Fruit fly (Drosophila melanogaster) whole organism, prepupa: ENCODE data around the gene CG14712.
A peak's percentile ranks its signal among the peaks of the same experiment; 100 is the strongest.

Experiments used
- Blimp-1 ChIP-seq: fragments of 200-800 bp; sonication (Bioruptor generic); optimal IDR thresholded peaks from 3 replicates; lab custom pipeline; 2017; ENCODE audit warnings: missing biosample characterization, missing genetic modification characterization, mild to moderate bottlenecking, moderate library complexity, missing genetic modification reagents
- CG10631 ChIP-seq: fragments of 200-800 bp; sonication (Bioruptor generic); optimal IDR thresholded peaks from 2 replicates; lab custom pipeline; 2016; ENCODE audit warnings: missing biosample characterization, missing genetic modification characterization
- CG10669 ChIP-seq: fragments of 200-800 bp; sonication (Bioruptor generic); optimal IDR thresholded peaks from 3 replicates; lab custom pipeline; 2018; ENCODE audit warnings: missing biosample characterization, mild to moderate bottlenecking, missing genetic modification characterization, moderate library complexity
- CG11762 ChIP-seq: fragments of 200-800 bp; sonication (Bioruptor generic); optimal IDR thresholded peaks from 3 replicates; lab custom pipeline; 2016; ENCODE audit warnings: missing biosample characterization, missing genetic modification characterization; ENCODE audit not compliant: insufficient read depth
- CG15336 ChIP-seq: fragments of 200-800 bp; sonication (Bioruptor generic); IDR thresholded peaks from 2 replicates; pipeline ENCODE4 v1.3.6; 2022; ENCODE audit warnings: missing biosample characterization, missing genetic modification characterization
- CG1621 ChIP-seq: fragments of 200-800 bp; sonication (Bioruptor generic); optimal IDR thresholded peaks from 3 replicates; lab custom pipeline; 2018; ENCODE audit warnings: missing biosample characterization, mild to moderate bottlenecking, missing genetic modification characterization
- CG3032 ChIP-seq: fragments of 200-800 bp; optimal IDR thresholded peaks from 2 replicates; lab custom pipeline; 2019; ENCODE audit warnings: missing biosample characterization, mild to moderate bottlenecking, missing genetic modification characterization, moderate library complexity
- CG32006 ChIP-seq: fragments of 200-800 bp; sonication (Bioruptor generic); optimal IDR thresholded peaks from 3 replicates; lab custom pipeline; 2017; ENCODE audit warnings: missing biosample characterization, mild to moderate bottlenecking, missing genetic modification characterization
- CG34406 ChIP-seq: fragments of 200-800 bp; sonication (Bioruptor generic); optimal IDR thresholded peaks from 3 replicates; lab custom pipeline; 2016; ENCODE audit warnings: missing biosample characterization, missing genetic modification characterization
- CG3919 ChIP-seq: fragments of 200-800 bp; sonication (Bioruptor generic); optimal IDR thresholded peaks from 3 replicates; lab custom pipeline; 2016; ENCODE audit warnings: missing biosample characterization, missing genetic modification characterization
- CG6163 ChIP-seq: fragments of 200-800 bp; sonication (Bioruptor generic); IDR thresholded peaks from 3 replicates; pipeline ENCODE4 v1.3.6; 2022; ENCODE audit warnings: missing biosample characterization, missing genetic modification characterization
- CG6276 ChIP-seq: fragments of 200-800 bp; sonication (Bioruptor generic); optimal IDR thresholded peaks from 2 replicates; lab custom pipeline; 2017; ENCODE audit warnings: missing biosample characterization, mild to moderate bottlenecking, missing genetic modification characterization
- CG6792 ChIP-seq: fragments of 200-800 bp; sonication (Bioruptor generic); optimal IDR thresholded peaks from 3 replicates; lab custom pipeline; 2016; ENCODE audit warnings: missing biosample characterization, missing genetic modification characterization
- CG6808 ChIP-seq: fragments of 200-800 bp; sonication (Bioruptor generic); optimal IDR thresholded peaks from 3 replicates; lab custom pipeline; 2017; ENCODE audit warnings: missing biosample characterization, missing genetic modification characterization, mild to moderate bottlenecking, moderate library complexity, missing genetic modification reagents
- CG6854 ChIP-seq: fragments of 200-800 bp; sonication (Bioruptor generic); optimal IDR thresholded peaks from 2 replicates; lab custom pipeline; 2017; ENCODE audit warnings: missing biosample characterization, mild to moderate bottlenecking, missing genetic modification characterization
- CG7368 ChIP-seq: fragments of 200-800 bp; sonication (Bioruptor generic); optimal IDR thresholded peaks from 3 replicates; lab custom pipeline; 2016; ENCODE audit warnings: missing biosample characterization, missing genetic modification characterization
- CG8119 ChIP-seq: fragments of 200-800 bp; sonication (Bioruptor generic); IDR thresholded peaks from 3 replicates; pipeline ENCODE4 v1.3.6; 2022; ENCODE audit warnings: missing biosample characterization, missing genetic modification characterization
- CG8319 ChIP-seq: fragments of 200-800 bp; sonication (Bioruptor generic); optimal IDR thresholded peaks from 3 replicates; lab custom pipeline; 2016; ENCODE audit warnings: missing biosample characterization, missing genetic modification characterization
- CG8632 ChIP-seq: fragments of 200-800 bp; sonication (Bioruptor generic); optimal IDR thresholded peaks from 3 replicates; lab custom pipeline; 2016; ENCODE audit warnings: missing biosample characterization, missing genetic modification characterization
- Eip75B ChIP-seq: fragments of 200-800 bp; sonication (Bioruptor generic); optimal IDR thresholded peaks from 3 replicates; lab custom pipeline; 2016; ENCODE audit warnings: missing biosample characterization, missing genetic modification characterization
- Eip78C ChIP-seq: fragments of 200-800 bp; sonication (Bioruptor generic); peaks from one replicate; lab custom pipeline; 2016; ENCODE audit warnings: missing biosample characterization, missing genetic modification characterization
- Ets96B ChIP-seq: fragments of 200-800 bp; optimal IDR thresholded peaks from 2 replicates; lab custom pipeline; 2019; ENCODE audit warnings: missing biosample characterization, mild to moderate bottlenecking, missing genetic modification characterization, moderate library complexity
- Gug ChIP-seq: fragments of 200-800 bp; sonication (Bioruptor generic); IDR thresholded peaks from 2 replicates; pipeline ENCODE4 v1.3.6; 2022; ENCODE audit warnings: missing biosample characterization, missing genetic modification characterization
- Hr4 ChIP-seq: fragments of 200-800 bp; sonication (Bioruptor generic); optimal IDR thresholded peaks from 3 replicates; lab custom pipeline; 2016; ENCODE audit warnings: missing biosample characterization, missing genetic modification characterization
- Met ChIP-seq: fragments of 200-800 bp; sonication (Bioruptor generic); optimal IDR thresholded peaks from 3 replicates; lab custom pipeline; 2016; ENCODE audit warnings: missing biosample characterization, missing genetic modification characterization
- OdsH ChIP-seq: fragments of 200-800 bp; sonication (Bioruptor generic); optimal IDR thresholded peaks from 3 replicates; lab custom pipeline; 2016; ENCODE audit warnings: missing biosample characterization, missing genetic modification characterization
- Sox102F ChIP-seq: fragments of 200-800 bp; sonication (Bioruptor generic); optimal IDR thresholded peaks from 2 replicates; lab custom pipeline; 2016; ENCODE audit warnings: missing biosample characterization, mild to moderate bottlenecking, missing genetic modification characterization
- Sox14 ChIP-seq: fragments of 200-800 bp; sonication (Bioruptor generic); optimal IDR thresholded peaks from 3 replicates; lab custom pipeline; 2016; ENCODE audit warnings: missing biosample characterization, missing genetic modification characterization
- achi ChIP-seq: fragments of 200-800 bp; sonication (Bioruptor generic); optimal IDR thresholded peaks from 3 replicates; lab custom pipeline; 2016; ENCODE audit warnings: missing biosample characterization, missing genetic modification characterization
- acj6 ChIP-seq: fragments of 200-800 bp; sonication (Bioruptor generic); optimal IDR thresholded peaks from 3 replicates; lab custom pipeline; 2016; ENCODE audit warnings: missing biosample characterization, missing genetic modification characterization
- dac ChIP-seq: fragments of 200-800 bp; sonication (Bioruptor generic); optimal IDR thresholded peaks from 2 replicates; lab custom pipeline; 2017; ENCODE audit warnings: missing biosample characterization, mild to moderate bottlenecking, missing genetic modification characterization
- eg ChIP-seq: fragments of 200-800 bp; sonication (Bioruptor generic); IDR thresholded peaks from 3 replicates; pipeline ENCODE4 v1.3.6; 2022; ENCODE audit warnings: missing biosample characterization, missing genetic modification characterization
- esn ChIP-seq: fragments of 200-800 bp; sonication (Bioruptor generic); optimal IDR thresholded peaks from 2 replicates; lab custom pipeline; 2016; ENCODE audit warnings: missing biosample characterization, mild to moderate bottlenecking, missing genetic modification characterization, moderate library complexity
- fd59A ChIP-seq: fragments of 200-800 bp; sonication (Bioruptor generic); optimal IDR thresholded peaks from 2 replicates; lab custom pipeline; 2017; ENCODE audit warnings: missing biosample characterization, mild to moderate bottlenecking, missing genetic modification characterization, missing genetic modification reagents
- fkh ChIP-seq: fragments of 200-800 bp; sonication (Bioruptor generic); optimal IDR thresholded peaks from 3 replicates; lab custom pipeline; 2017; ENCODE audit warnings: missing biosample characterization, mild to moderate bottlenecking, missing genetic modification characterization, moderate library complexity
- pdm3 ChIP-seq: fragments of 200-800 bp; sonication (Bioruptor generic); optimal IDR thresholded peaks from 3 replicates; lab custom pipeline; 2016; ENCODE audit warnings: missing biosample characterization, missing genetic modification characterization
- salr ChIP-seq, 2 experiments: fragments of 200-800 bp; sonication (Bioruptor generic); optimal IDR thresholded peaks; 3 replicates each; lab custom pipeline; 2016 to 2018; ENCODE audit warnings: missing biosample characterization in 2 of 2, missing genetic modification characterization in 2 of 2, mild to moderate bottlenecking in 1 of 2
- ss ChIP-seq, 2 experiments: fragments of 200-800 bp; sonication (Bioruptor generic); optimal IDR thresholded peaks; 2 replicates in 1 of 2; 3 replicates in 1 of 2; lab custom pipeline; 2017 to 2018; ENCODE audit warnings: mild to moderate bottlenecking in 2 of 2, missing biosample characterization in 2 of 2, missing genetic modification characterization in 2 of 2, moderate library complexity in 1 of 2
- vri ChIP-seq: fragments of 200-800 bp; sonication (Bioruptor generic); optimal IDR thresholded peaks from 3 replicates; lab custom pipeline; 2016; ENCODE audit warnings: missing biosample characterization, mild to moderate bottlenecking, missing genetic modification characterization

The CG14712 gene

DNA sequence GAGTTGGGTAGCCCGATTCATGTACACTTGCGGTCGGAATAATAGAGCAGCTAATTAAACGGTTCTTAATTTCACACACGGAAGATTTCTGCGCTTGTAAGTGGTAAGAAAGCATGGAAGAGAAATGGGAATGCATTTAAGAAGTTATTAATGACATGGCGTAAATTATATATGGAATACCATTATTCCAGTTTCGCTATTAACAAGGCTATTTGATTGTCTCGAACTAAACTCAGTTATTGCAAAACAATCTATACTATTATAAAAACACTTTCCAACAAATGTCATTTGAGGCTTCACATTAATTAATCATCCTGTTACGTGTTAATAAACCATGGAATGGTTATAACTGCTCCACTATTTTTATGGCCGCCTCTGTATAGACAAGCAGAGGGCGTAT, 12.3 kb upstream of the CG14712 start (continued):
- peak; percentile 46 for TF ChIP-seq acj6
- peak; percentile 20 for TF ChIP-seq fd59A (GFP tag; lab: Kevin White, UChicago)
- TF ChIP-seq CG15336 (GFP tag; lab: Robert Waterston, UW): peak; percentile 55
- no peak for TF ChIP-seq Sox102F (GFP tag; lab: Kevin White, UChicago)
- peak; percentile 11 for TF ChIP-seq CG8632 (GFP tag; lab: Kevin White, UChicago)
- no peak for TF ChIP-seq Met (GFP tag; lab: Kevin White, UChicago)
- TF ChIP-seq vri (GFP tag; lab: Kevin White, UChicago): no peak
- peak; percentile 68 for TF ChIP-seq CG6808 (GFP tag; lab: Kevin White, UChicago)
- TF ChIP-seq CG11762 (GFP tag; lab: Kevin White, UChicago): peak; percentile 34
- no peak for TF ChIP-seq Blimp-1 (GFP tag; lab: Kevin White, UChicago)
- no peak for TF ChIP-seq ss (GFP tag; optimal IDR thresholded peaks at IDR 0.05; lab: Kevin White, UChicago)
- no peak for TF ChIP-seq Sox14 (GFP tag; lab: Kevin White, UChicago)
- no peak for TF ChIP-seq CG6854 (GFP tag; lab: Kevin White, UChicago)

DNA sequence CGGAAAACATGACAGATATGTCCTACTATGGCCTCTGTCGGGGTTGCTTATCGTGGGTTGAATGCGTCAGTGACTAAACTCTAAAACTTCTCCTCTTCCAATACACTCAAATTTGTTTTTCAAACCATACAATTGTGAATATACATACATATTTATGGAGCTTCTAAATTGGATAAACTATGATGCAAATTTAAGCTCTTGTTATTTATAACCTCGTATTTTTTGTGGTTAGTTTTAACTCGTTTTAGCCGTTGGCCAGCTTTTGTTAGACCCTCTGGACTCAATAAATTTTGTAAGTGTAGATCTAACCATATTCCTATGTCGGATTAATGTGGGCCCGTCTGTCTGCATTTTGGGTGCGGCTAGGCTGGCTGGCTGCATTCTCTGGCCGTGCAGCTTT, 11.2 kb upstream of the CG14712 start:
- TF ChIP-seq CG3032 (tag; lab: Kevin White, UChicago) (peak; percentile 15), Ets96B (peak; percentile 45), CG6808 (GFP tag; lab: Kevin White, UChicago) (peak; percentile 7), Sox14 (GFP tag; lab: Kevin White, UChicago) (peak; percentile 44), CG10669 (peak; percentile 19), CG10631 (peak; percentile 51), CG32006 (peak; percentile 67), dac (GFP tag; lab: Kevin White, UChicago) (no peak), CG6163 (GFP tag; lab: Robert Waterston, UW) (peak; percentile 31; the same call in 1 of the 3 replicates), achi (GFP tag; lab: Kevin White, UChicago) (peak; percentile 41), CG8319 (GFP tag; lab: Kevin White, UChicago) (no peak), pdm3 (GFP tag; lab: Kevin White, UChicago) (peak; percentile 38), esn (no peak), CG7368 (peak; percentile 2), CG6276 (GFP tag; lab: Kevin White, UChicago) (peak; percentile 55), salr (GFP tag; optimal IDR thresholded peaks at IDR 0.05; lab: Kevin White, UChicago) (peak in 1 of 2 experiments; percentile 31), CG6792 (GFP tag; lab: Kevin White, UChicago) (peak; percentile 11), CG3919 (GFP tag; lab: Kevin White, UChicago) (peak; percentile 21), Met (GFP tag; lab: Kevin White, UChicago) (no peak), CG8119 (GFP tag; lab: Robert Waterston, UW) (peak; percentile 66; the same call in 2 of the 3 replicates), ss (GFP tag; optimal IDR thresholded peaks at IDR 0.05; lab: Kevin White, UChicago) (no peak), fd59A (GFP tag; lab: Kevin White, UChicago) (peak; percentile 17), OdsH (GFP tag; lab: Kevin White, UChicago) (peak; percentile 4), eg (GFP tag; lab: Robert Waterston, UW) (peak; percentile 6; the same call in 1 of the 3 replicates), Eip78C (GFP tag; lab: Kevin White, UChicago) (peak; percentile 86), Hr4 (GFP tag; lab: Kevin White, UChicago) (peak; percentile 55), Sox102F (GFP tag; lab: Kevin White, UChicago) (no peak), CG15336 (GFP tag; lab: Robert Waterston, UW) (peak; percentile 52), acj6 (peak; percentile 15), fkh (no peak), Eip75B (GFP tag; lab: Kevin White, UChicago) (peak; percentile 29), CG1621 (tag; lab: Kevin White, UChicago) (peak; percentile 10), CG34406 (no peak), Gug (GFP tag; lab: Robert Waterston, UW) (no peak)
